Worm (Caenorhabditis elegans): ENCODE results near the gene bath-36.

The bath-36 gene

DNA sequence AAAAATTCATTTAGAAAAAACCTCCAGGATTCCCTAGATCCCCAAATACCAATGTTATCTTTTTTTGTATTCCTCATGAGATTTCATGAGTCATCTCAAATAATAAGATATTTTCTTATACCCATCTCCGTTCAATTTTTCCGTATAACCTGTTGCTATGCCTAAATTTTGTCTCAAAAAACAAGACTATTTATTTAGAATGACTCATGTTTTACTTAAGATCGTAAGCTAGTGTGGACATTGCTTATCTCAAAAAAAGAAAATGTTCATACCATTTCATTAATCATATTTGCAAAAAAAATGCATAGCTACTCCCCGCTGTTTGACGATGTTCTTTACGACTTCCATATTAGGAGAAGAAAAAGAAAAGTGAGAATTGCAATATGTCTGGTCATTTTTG is 47.4 kb upstream of the bath-36 start, which contains the start of gene K08F9.3:
TSS of gene K08F9.3 (plus strand) at position 301 of the 400 bp plus-strand sequence.
- no peak for TF ChIP-seq lin-35 (GFP tag; optimal IDR thresholded peaks at IDR 0.05)
- TF ChIP-seq lsy-27 (tag; optimal IDR thresholded peaks at IDR 0.05; ENCODE audit: borderline replicate concordance, insufficient read depth) = no peak

DNA sequence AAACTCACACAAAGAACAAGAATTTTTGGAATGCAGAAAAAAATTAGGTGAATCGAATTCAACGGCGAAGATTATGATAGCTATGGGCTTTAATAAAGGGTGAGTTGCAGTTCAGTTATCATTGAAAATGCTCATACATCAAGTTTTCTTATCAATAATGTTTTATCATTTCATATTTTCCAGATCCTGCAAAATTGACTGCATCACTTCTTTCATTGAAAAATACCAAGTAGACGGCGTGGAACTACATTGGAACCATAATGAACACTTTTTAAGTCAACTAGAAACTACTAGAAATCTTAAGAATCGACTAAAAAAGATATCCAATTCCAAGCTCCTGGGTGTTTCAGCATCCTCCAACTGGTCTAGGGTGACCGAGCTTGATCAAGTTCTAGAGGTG is 44.4 kb upstream of the bath-36 start, which contains the start of gene K08F9.1:
TSS of gene K08F9.1 (minus strand) at position 101 of the 400 bp plus-strand sequence.
- TF ChIP-seq lin-35 (GFP tag; optimal IDR thresholded peaks at IDR 0.05) = no peak
- no peak for TF ChIP-seq ZK185.1 (tag; optimal IDR thresholded peaks at IDR 0.05; ENCODE audit: poor library complexity, severe bottlenecking)
- TF ChIP-seq Y53F4B.3 (GFP tag; IDR thresholded peaks at IDR 0.05) = no peak
- no peak for TF ChIP-seq ztf-22 (GFP tag; optimal IDR thresholded peaks at IDR 0.05)
- TF ChIP-seq egl-44 (GFP tag; IDR thresholded peaks at IDR 0.05) = no peak
- no peak for TF ChIP-seq pha-4 (tag; optimal IDR thresholded peaks at IDR 0.05)
- TF ChIP-seq ets-4 (GFP tag; optimal IDR thresholded peaks at IDR 0.05) = no peak
- TF ChIP-seq dox-1 (GFP tag; IDR thresholded peaks at IDR 0.05) = no peak
- TF ChIP-seq Y95B8A.8 (GFP tag; IDR thresholded peaks at IDR 0.05) = no peak

DNA sequence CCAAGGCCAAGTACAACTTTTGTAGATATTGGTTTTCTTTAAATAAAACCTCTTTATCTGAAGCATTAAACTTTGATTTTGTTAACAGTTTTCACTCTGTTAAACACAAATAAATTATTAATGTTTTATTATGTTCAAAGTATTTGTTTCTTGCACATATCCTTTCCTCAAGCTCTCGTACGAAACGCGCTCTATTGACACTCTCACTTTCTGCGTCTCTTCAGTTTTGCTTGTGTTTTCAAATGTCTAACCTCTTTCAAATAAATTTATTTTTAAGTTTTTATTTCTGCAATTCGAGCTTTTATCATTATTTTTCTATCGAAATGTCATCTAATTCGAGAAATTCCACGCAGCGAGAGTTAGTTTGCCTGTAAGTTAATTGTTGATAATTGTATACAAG is 43.9 kb upstream of the bath-36 start, which contains the start of gene K08F9.4:
TSS of gene K08F9.4 (plus strand) at position 222 of the 400 bp plus-strand sequence.
- TF ChIP-seq hlh-12 (tag; optimal IDR thresholded peaks at IDR 0.05) (no peak), atf-7 (tag; optimal IDR thresholded peaks at IDR 0.05) (no peak), unc-130 (GFP tag; optimal IDR thresholded peaks at IDR 0.05) (no peak), snpc-4 (GFP tag; optimal IDR thresholded peaks at IDR 0.05) (no peak), snpc-4 (tag; optimal IDR thresholded peaks at IDR 0.05) (peak in 1 of 4 experiments; percentile 7), nfya-1 (tag; optimal IDR thresholded peaks at IDR 0.05; ENCODE audit: borderline replicate concordance, insufficient read depth) (no peak), nfya-2 (GFP tag; IDR thresholded peaks at IDR 0.05) (no peak), ztf-28 (GFP tag; IDR thresholded peaks at IDR 0.05) (no peak), akir-1 (GFP tag; optimal IDR thresholded peaks at IDR 0.05) (no peak), mxl-1 (tag; optimal IDR thresholded peaks at IDR 0.05) (no peak), F22D6.2 (tag; optimal IDR thresholded peaks at IDR 0.05) (no peak), xnd-1 (tag; optimal IDR thresholded peaks at IDR 0.05) (no peak), ztf-18 (tag; optimal IDR thresholded peaks at IDR 0.05) (no peak), ama-1 (optimal IDR thresholded peaks at IDR 0.05) (no peak), ama-1 (GFP tag; optimal IDR thresholded peaks at IDR 0.05) (no peak), lsy-27 (tag; optimal IDR thresholded peaks at IDR 0.05; ENCODE audit: borderline replicate concordance, insufficient read depth) (no peak), F39B2.1 (GFP tag; IDR thresholded peaks at IDR 0.05) (no peak), ceh-40 (GFP tag; IDR thresholded peaks at IDR 0.05) (no peak), aptf-2 (GFP tag; conservative IDR thresholded peaks at IDR 0.05) (no peak), gei-17 (GFP tag; optimal IDR thresholded peaks at IDR 0.05) (no peak), cebp-1 (GFP tag; IDR thresholded peaks at IDR 0.05) (no peak), cebp-1 (tag; optimal IDR thresholded peaks at IDR 0.05) (no peak), attf-5 (GFP tag; optimal IDR thresholded peaks at IDR 0.05) (peak; percentile 1), mcd-1 (GFP tag; IDR thresholded peaks at IDR 0.05) (peak; percentile 86), Y95B8A.8 (GFP tag; IDR thresholded peaks at IDR 0.05) (no peak), repo-1 (tag; optimal IDR thresholded peaks at IDR 0.05) (no peak), Y67H2A.10 (GFP tag; conservative IDR thresholded peaks at IDR 0.05) (no peak), Y53G8AR.9 (GFP tag; conservative IDR thresholded peaks at IDR 0.05) (no peak), sptf-2 (GFP tag; optimal IDR thresholded peaks at IDR 0.05) (no peak), ceh-79 (tag; optimal IDR thresholded peaks at IDR 0.05) (no peak), ztf-6 (GFP tag; IDR thresholded peaks at IDR 0.05) (no peak), efl-1 (GFP tag; optimal IDR thresholded peaks at IDR 0.05) (no peak), ets-4 (GFP tag; optimal IDR thresholded peaks at IDR 0.05) (no peak), F10E7.11 (tag; optimal IDR thresholded peaks at IDR 0.05) (no peak), egl-44 (GFP tag; IDR thresholded peaks at IDR 0.05) (no peak), dpl-1 (GFP tag; optimal IDR thresholded peaks at IDR 0.05) (no peak), zfh-2 (GFP tag; conservative IDR thresholded peaks at IDR 0.05) (no peak), lag-1 (GFP tag; IDR thresholded peaks at IDR 0.05) (no peak), hmg-1.2 (GFP tag; IDR thresholded peaks at IDR 0.05) (peak; percentile 92), C06A6.2 (GFP tag; conservative IDR thresholded peaks at IDR 0.05) (no peak)
